Fruit fly (Drosophila melanogaster) whole organism: ENCODE measurements around the gene CG44261.

Experiments used
- CG8478 ChIP-seq: fragments of >200 bp; optimal IDR thresholded peaks from 2 replicates; lab custom pipeline; 2018; ENCODE audit warnings: inconsistent platforms
- Dll ChIP-seq: fragments of >200 bp; optimal IDR thresholded peaks from 2 replicates; lab custom pipeline; 2017
- EcR ChIP-seq, 2 experiments: fragments of >200 bp; optimal IDR thresholded peaks; 2 replicates each; lab custom pipeline; 2017; ENCODE audit warnings: missing biosample characterization in 2 of 2, missing genetic modification characterization in 2 of 2, missing genetic modification reagents in 2 of 2
- pan ChIP-seq: fragments of >200 bp; optimal IDR thresholded peaks from 2 replicates; lab custom pipeline; 2017
- psq ChIP-seq: fragments of >200 bp; optimal IDR thresholded peaks from 2 replicates; lab custom pipeline; 2017
- usp ChIP-seq: fragments of >200 bp; optimal IDR thresholded peaks from 2 replicates; lab custom pipeline; 2017; ENCODE audit warnings: missing biosample characterization, missing genetic modification characterization, mixed read lengths

Gene CG44261

DNA sequence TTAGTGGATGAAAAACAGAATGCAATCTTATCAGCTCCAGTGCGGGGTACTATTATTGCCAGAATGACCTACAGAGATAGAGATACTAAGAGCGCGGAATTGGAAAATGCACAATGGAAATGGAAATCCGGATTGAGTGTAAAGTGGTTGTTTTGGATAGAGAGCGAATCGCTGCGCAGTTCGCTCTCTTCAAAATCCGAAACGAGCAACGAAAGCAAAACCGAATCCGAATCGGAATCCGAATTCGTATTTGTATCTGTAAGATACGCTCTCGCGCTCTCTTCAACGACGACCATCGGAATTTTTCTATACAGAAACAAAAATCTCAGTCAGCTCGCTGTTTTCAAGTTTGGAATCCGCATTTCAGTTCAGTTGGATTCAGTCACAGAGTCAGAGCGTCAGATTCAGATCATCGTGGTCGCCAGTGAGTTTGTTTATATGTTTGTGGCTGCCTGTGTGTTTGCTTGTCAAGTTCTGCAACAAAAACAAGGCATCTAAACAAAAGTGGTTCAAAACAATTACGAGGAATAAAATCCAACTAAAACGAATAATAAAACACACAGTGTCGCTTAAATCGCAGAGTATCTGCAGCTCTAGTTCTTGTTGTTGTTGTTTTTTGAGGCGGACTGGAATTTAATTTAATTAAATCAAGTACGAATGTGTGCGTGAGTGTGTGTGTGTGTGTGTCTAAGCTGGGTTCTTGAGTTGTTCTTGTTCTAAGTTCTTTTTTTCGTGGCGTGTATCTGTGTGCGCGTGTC is 9.8 kb upstream of the CG44261 start, which contains the start of gene ps:
ps (plus strand) TSS at position 364 of the 758 bp plus-strand sequence.
- TF ChIP-seq Dll (lab: Kevin White, UChicago) (no peak), pan (lab: Kevin White, UChicago) (no peak), EcR (GFP tag; optimal IDR thresholded peaks at IDR 0.05; lab: Kevin White, UChicago) (no peak), psq (lab: Kevin White, UChicago) (no peak), CG8478 (lab: Kevin White, UChicago) (no peak), usp (GFP tag; lab: Kevin White, UChicago) (no peak)

DNA sequence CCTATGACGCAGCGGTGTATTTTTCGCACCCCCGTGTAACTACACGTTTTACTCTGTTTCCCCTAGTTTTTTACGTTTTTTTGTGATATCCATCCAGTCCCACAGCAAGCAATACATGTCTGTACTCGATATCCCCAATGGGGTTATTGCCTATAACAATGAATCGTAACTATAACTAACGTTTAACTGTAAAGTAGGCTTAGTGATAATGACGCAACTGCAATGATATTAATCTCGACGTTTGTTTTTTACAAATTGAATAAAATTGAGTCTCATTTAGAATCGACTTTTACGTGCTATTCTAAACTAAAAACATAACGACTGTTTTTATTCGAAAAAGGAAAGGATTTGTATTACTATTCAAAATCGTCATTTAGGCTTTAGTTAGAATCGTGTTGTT is 9.0 kb upstream of the CG44261 start:
- TF ChIP-seq EcR (GFP tag; optimal IDR thresholded peaks at IDR 0.05; lab: Kevin White, UChicago) (no peak), usp (GFP tag; lab: Kevin White, UChicago) (no peak), CG8478 (lab: Kevin White, UChicago) (no peak), pan (lab: Kevin White, UChicago) (no peak), Dll (lab: Kevin White, UChicago) (no peak), psq (lab: Kevin White, UChicago) (no peak)

DNA sequence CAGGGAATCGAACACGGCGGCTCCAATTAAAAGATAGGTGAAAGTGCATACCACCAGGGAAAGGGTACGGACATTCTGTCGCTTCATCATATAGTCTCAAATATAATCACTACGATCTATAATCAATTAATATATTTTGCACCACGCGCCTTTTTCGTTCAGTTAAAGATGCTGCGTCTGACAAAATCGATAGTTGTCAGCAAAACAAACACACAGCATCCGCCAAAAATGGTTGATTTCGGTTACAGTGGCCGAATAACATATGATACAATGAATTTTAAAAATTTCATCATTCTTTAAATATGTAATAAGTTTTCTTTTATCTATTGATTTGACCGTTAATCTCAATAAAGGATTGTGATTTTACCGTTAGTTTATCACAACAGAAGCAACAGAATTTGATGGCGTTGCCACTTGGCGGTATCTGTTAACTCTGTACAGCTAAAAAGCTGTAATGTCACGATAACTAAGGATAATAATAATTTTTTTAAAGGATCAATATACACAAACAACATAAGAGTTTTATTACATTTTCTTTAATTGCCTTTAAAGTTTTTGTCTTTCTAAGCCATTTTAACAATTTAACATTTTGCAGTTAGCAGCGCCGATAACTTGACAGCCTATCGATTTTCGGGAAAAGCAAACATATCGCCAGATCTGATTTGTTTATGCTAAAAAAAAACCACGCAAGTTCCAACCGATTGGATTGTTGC is 4.1 kb upstream of the CG44261 start, which contains the start of the genes Task7 and alpha-Man-IIa:
Task7 (minus strand) TSS at position 366 of the 713 bp plus-strand sequence.
alpha-Man-IIa (plus strand) TSS at position 621 of the 713 bp plus-strand sequence.
- TF ChIP-seq psq (lab: Kevin White, UChicago), result no peak
- no peak for TF ChIP-seq Dll (lab: Kevin White, UChicago)
- no peak for TF ChIP-seq EcR (GFP tag; optimal IDR thresholded peaks at IDR 0.05; lab: Kevin White, UChicago)

DNA sequence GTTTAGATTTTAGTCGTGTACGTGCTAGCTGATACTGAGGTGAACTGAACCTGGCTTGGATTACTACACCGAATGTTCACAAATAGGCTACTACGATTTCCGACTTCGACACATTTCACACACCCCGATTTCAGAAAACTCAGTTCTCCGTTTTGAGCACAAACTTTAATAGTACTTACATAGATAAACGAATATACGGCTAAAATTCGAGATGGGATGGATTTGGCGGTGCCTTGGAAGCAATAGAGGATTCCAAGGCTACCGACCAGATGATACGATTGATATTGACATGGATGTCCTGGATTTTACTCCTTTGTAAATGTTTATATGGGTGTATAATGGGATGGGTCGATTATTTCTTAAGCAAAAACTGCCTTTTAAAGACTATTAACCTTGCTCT is 2.2 kb upstream of the CG44261 start, which contains the start of gene betaTub85D:
betaTub85D (minus strand) TSS at position 101 of the 400 bp plus-strand sequence.
- TF ChIP-seq Dll (lab: Kevin White, UChicago), result no peak
- no peak for TF ChIP-seq pan (lab: Kevin White, UChicago)
- TF ChIP-seq EcR (GFP tag; optimal IDR thresholded peaks at IDR 0.05; lab: Kevin White, UChicago), result no peak
- no peak for TF ChIP-seq usp (GFP tag; lab: Kevin White, UChicago)
- TF ChIP-seq CG8478 (lab: Kevin White, UChicago), result no peak
- no peak for TF ChIP-seq psq (lab: Kevin White, UChicago)

DNA sequence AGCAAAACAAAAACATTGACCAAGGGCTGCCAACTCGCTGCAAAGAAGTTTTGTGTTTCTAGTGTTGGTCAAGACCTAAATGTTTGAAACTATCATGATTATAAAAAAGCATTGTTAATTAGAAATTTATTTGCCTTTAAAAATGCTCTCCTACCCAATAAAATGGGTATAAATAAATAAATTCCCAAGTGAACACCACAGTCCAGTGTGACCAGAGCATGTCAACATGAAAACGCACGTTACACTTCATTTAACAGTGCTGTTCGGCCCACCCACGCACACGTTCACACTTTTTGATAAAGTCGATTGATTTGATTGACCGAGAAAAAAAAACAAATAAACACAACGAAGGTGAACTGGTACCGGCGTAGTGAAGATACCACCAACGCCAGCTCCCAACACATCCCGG is 3.9 kb downstream of the CG44261 start, which contains the start of the genes CG9356, BBIP1 and CG8135:
CG9356 (minus strand) TSS at position 166 of the 409 bp plus-strand sequence.
BBIP1 (plus strand) TSS at position 282 of the 409 bp plus-strand sequence.
CG8135 (plus strand) TSS at position 282 of the 409 bp plus-strand sequence.
- TF ChIP-seq psq (lab: Kevin White, UChicago), result no peak
- TF ChIP-seq Dll (lab: Kevin White, UChicago), result no peak
- no peak for TF ChIP-seq CG8478 (lab: Kevin White, UChicago)
- TF ChIP-seq usp (GFP tag; lab: Kevin White, UChicago), result no peak
- TF ChIP-seq pan (lab: Kevin White, UChicago), result no peak
- no peak for TF ChIP-seq EcR (GFP tag; optimal IDR thresholded peaks at IDR 0.05; lab: Kevin White, UChicago)

DNA sequence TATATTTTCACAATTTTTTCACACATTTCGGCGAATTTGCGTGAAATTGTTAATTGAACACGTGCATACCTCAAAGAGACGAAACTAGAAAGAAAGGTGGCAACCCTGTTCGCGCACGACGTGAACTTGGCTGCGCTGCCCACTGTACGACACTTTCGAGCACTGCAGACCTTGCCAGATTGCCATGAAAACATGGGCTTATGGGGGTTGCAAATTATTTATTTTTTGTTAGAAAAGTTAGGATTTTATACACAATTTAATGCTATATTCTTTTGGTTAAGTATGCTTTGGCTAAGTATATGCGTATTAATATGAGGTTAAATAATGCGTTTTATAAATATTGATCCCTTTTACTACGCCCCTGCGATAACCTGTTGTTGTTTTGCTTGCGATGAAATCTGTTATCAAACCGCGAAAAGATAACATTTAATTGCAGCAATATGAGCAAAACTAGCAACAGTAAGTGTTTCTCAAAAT is 6.8 kb downstream of the CG44261 start, which contains the start of the genes RpL34b and CG8132:
RpL34b (minus strand) TSS at position 100 of the 477 bp plus-strand sequence.
CG8132 (plus strand) TSS at position 369 of the 477 bp plus-strand sequence.
- TF ChIP-seq pan (lab: Kevin White, UChicago), result no peak
- TF ChIP-seq usp (GFP tag; lab: Kevin White, UChicago), result no peak
- no peak for TF ChIP-seq Dll (lab: Kevin White, UChicago)
- no peak for TF ChIP-seq CG8478 (lab: Kevin White, UChicago)
- TF ChIP-seq psq (lab: Kevin White, UChicago), result no peak
- no peak for TF ChIP-seq EcR (GFP tag; optimal IDR thresholded peaks at IDR 0.05; lab: Kevin White, UChicago)

DNA sequence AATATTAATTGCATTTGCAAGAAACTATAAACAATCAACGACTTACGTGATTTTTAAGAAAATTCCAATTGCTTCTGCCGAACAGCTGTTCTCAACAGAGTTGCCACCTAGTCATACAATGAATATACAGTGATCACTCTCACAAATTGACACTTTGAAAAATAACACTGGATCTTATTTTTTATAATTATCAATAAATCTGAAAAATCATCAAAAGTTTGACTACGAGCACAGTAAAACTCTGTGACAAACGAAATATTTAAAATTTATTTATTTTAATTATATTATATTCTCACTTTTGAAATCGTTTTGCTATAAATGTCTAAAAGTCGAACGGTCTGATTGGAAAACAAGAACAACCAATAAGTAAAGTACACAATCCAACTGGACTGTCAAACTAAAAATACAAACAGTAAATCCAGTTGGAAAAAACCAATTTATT is 8.0 kb downstream of the CG44261 start, which contains the start of gene CG34117:
CG34117 (minus strand) TSS at position 103 of the 442 bp plus-strand sequence.
- TF ChIP-seq Dll (lab: Kevin White, UChicago) (no peak), CG8478 (lab: Kevin White, UChicago) (no peak)

DNA sequence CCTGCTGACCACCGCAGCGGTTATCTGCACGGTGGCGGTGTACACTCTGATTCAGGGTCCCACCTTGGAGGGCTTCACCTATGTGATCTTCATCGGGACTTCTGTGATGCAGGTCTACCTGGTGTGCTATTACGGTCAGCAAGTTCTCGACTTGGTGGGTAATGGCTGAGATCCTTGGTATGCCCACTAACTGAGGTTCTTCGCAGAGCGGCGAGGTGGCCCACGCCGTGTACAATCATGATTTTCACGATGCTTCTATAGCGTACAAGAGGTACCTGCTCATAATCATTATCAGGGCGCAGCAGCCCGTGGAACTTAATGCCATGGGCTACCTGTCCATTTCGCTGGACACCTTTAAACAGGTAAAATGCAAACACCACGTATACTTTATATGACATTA is 8.9 kb downstream of the CG44261 start:
- TF ChIP-seq usp (GFP tag; lab: Kevin White, UChicago) (no peak), pan (lab: Kevin White, UChicago) (no peak), EcR (GFP tag; optimal IDR thresholded peaks at IDR 0.05; lab: Kevin White, UChicago) (no peak), CG8478 (lab: Kevin White, UChicago) (no peak), Dll (lab: Kevin White, UChicago) (no peak), psq (lab: Kevin White, UChicago) (no peak)

DNA sequence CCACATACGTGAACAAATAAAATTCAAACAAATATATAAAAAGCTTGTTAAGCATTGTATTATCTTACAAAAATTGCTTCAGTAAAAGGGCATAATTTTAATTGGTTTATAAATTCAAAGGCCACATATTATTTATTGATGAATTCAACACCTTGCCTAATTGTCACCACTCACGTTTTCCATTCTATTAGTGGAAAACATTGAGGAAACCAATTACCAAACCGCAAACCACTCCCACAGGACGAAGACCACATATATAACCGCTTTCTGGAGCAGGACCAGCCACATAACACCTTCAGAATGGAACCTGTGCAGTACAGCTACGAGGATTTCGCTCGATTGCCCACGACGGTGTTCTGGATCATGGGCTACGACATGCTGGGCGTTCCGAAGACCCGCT is 10.1 kb downstream of the CG44261 start, which contains the start of gene Or85f:
Or85f (plus strand) TSS at position 301 of the 400 bp plus-strand sequence.
- TF ChIP-seq psq (lab: Kevin White, UChicago), result no peak
- no peak for TF ChIP-seq pan (lab: Kevin White, UChicago)
- TF ChIP-seq Dll (lab: Kevin White, UChicago), result no peak

DNA sequence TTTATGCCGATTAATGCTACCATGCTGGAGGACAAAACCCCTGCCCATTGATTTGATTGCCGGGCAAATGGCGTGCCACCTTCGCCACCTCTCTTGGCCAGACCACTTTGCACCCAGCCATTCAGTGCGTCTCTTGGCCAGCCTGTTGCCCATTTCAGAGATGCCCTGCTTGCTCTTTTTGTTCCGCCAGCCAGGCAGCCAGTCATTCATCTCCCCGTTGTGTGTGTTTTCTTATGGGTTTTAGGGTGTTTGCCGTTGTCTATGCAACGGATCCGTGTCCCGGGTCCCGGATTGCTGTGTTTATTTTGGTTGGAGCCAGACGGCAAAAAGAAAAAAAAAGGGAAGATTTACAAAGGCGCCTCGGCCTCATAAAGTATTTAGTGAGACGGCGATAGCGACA is 12.0 kb downstream of the CG44261 start:
- no peak for TF ChIP-seq psq (lab: Kevin White, UChicago)
- no peak for TF ChIP-seq EcR (GFP tag; optimal IDR thresholded peaks at IDR 0.05; lab: Kevin White, UChicago)
- no peak for TF ChIP-seq CG8478 (lab: Kevin White, UChicago)
- no peak for TF ChIP-seq Dll (lab: Kevin White, UChicago)
- TF ChIP-seq usp (GFP tag; lab: Kevin White, UChicago), result no peak
- no peak for TF ChIP-seq pan (lab: Kevin White, UChicago)
